Fruit fly (Drosophila melanogaster) whole organism, embryonic: ENCODE data around the gene Sfp23F.

Experiments
- Abd-B ChIP-seq: fragments of 200-800 bp; sonication (Bioruptor generic); optimal IDR thresholded peaks from 2 replicates; lab custom pipeline; 2018; ENCODE audit warnings: missing biosample characterization, mild to moderate bottlenecking, missing genetic modification characterization, moderate library complexity
- Aef1 ChIP-seq: fragments of 200-800 bp; sonication (Bioruptor generic); IDR thresholded peaks from 3 replicates; pipeline ENCODE4 v1.3.6; 2022; ENCODE audit warnings: missing biosample characterization, missing genetic modification characterization
- Atf3 ChIP-seq: fragments of 200-800 bp; sonication (Bioruptor generic); optimal IDR thresholded peaks from 3 replicates; lab custom pipeline; 2016; ENCODE audit warnings: missing biosample characterization, missing genetic modification characterization
- BEAF-32 ChIP-seq: fragments of 200-800 bp; sonication (Bioruptor generic); optimal IDR thresholded peaks from 3 replicates; lab custom pipeline; 2017; ENCODE audit warnings: missing biosample characterization, missing genetic modification characterization, mild to moderate bottlenecking, moderate library complexity, missing genetic modification reagents
- Blimp-1 ChIP-seq: fragments of 200-800 bp; sonication (Bioruptor generic); optimal IDR thresholded peaks from 3 replicates; lab custom pipeline; 2018; ENCODE audit warnings: missing biosample characterization, missing genetic modification characterization, mild to moderate bottlenecking, moderate library complexity, missing genetic modification reagents
- CG10959 ChIP-seq: fragments of 200-800 bp; sonication (Bioruptor generic); IDR thresholded peaks from 2 replicates; pipeline ENCODE4 v1.3.6; 2022; ENCODE audit warnings: missing biosample characterization, missing genetic modification characterization
- CG11398 ChIP-seq: fragments of 200-800 bp; sonication (Bioruptor generic); optimal IDR thresholded peaks from 2 replicates; lab custom pipeline; 2016; ENCODE audit warnings: missing biosample characterization, missing genetic modification characterization
- CG14860 ChIP-seq: fragments of 200-800 bp; sonication (Bioruptor generic); IDR thresholded peaks from 3 replicates; pipeline ENCODE4 v1.3.6; 2022; ENCODE audit warnings: missing biosample characterization, missing genetic modification characterization; ENCODE audit not compliant: partially characterized antibody
- CG15011 ChIP-seq: fragments of 200-800 bp; sonication (Bioruptor generic); optimal IDR thresholded peaks from 3 replicates; lab custom pipeline; 2018; ENCODE audit warnings: missing biosample characterization, mild to moderate bottlenecking, missing genetic modification characterization
- CG1529 ChIP-seq: fragments of 200-800 bp; sonication (Bioruptor generic); optimal IDR thresholded peaks from 3 replicates; lab custom pipeline; 2018; ENCODE audit warnings: missing biosample characterization, missing genetic modification characterization
- CG1602 ChIP-seq: fragments of 200-800 bp; sonication (Bioruptor generic); optimal IDR thresholded peaks from 3 replicates; lab custom pipeline; 2016; ENCODE audit warnings: missing biosample characterization, missing genetic modification characterization
- CG1792 ChIP-seq: fragments of 200-800 bp; sonication (Bioruptor generic); optimal IDR thresholded peaks from 2 replicates; lab custom pipeline; 2016; ENCODE audit warnings: missing biosample characterization, missing genetic modification characterization
- CG18764 ChIP-seq: fragments of 200-800 bp; sonication (Bioruptor generic); optimal IDR thresholded peaks from 3 replicates; lab custom pipeline; 2016; ENCODE audit warnings: missing biosample characterization, missing genetic modification characterization
- CG30431 ChIP-seq: fragments of 200-800 bp; sonication (Bioruptor generic); optimal IDR thresholded peaks from 2 replicates; lab custom pipeline; 2017; ENCODE audit warnings: missing biosample characterization, missing genetic modification characterization
- CG31365 ChIP-seq: fragments of 200-800 bp; sonication (Bioruptor generic); optimal IDR thresholded peaks from 2 replicates; lab custom pipeline; 2018; ENCODE audit warnings: missing biosample characterization, mild to moderate bottlenecking, missing genetic modification characterization
- CG31441 ChIP-seq: fragments of 200-800 bp; sonication (Bioruptor generic); IDR thresholded peaks from 2 replicates; pipeline ENCODE4 v1.3.6; 2022; ENCODE audit warnings: missing biosample characterization, missing genetic modification characterization
- CG32532 ChIP-seq: fragments of 200-800 bp; sonication (Bioruptor generic); IDR thresholded peaks from 2 replicates; pipeline ENCODE4 v1.3.6; 2022; ENCODE audit warnings: missing biosample characterization, missing genetic modification characterization
- CG4404 ChIP-seq: fragments of 200-800 bp; sonication (Bioruptor generic); IDR thresholded peaks from 2 replicates; pipeline ENCODE4 v1.3.6; 2022; ENCODE audit warnings: missing biosample characterization, missing genetic modification characterization
- CG6813 ChIP-seq: fragments of 200-800 bp; sonication (Bioruptor generic); optimal IDR thresholded peaks from 2 replicates; lab custom pipeline; 2017; ENCODE audit warnings: missing biosample characterization, missing genetic modification characterization, mild to moderate bottlenecking, moderate library complexity, missing genetic modification reagents
- CG9215 ChIP-seq: fragments of 200-800 bp; sonication (Bioruptor generic); IDR thresholded peaks from 2 replicates; pipeline ENCODE4 v1.3.6; 2022; ENCODE audit warnings: missing biosample characterization, missing genetic modification characterization
- CG9437 ChIP-seq: fragments of 200-800 bp; sonication (Bioruptor generic); optimal IDR thresholded peaks from 2 replicates; lab custom pipeline; 2018; ENCODE audit warnings: missing biosample characterization, mild to moderate bottlenecking, missing genetic modification characterization
- D19A ChIP-seq: fragments of 200-800 bp; optimal IDR thresholded peaks from 3 replicates; lab custom pipeline; 2019; ENCODE audit warnings: missing biosample characterization, mild to moderate bottlenecking, missing genetic modification characterization, moderate library complexity
- Dek ChIP-seq: fragments of 200-800 bp; sonication (Bioruptor generic); optimal IDR thresholded peaks from 3 replicates; lab custom pipeline; 2019; ENCODE audit warnings: missing biosample characterization, mild to moderate bottlenecking, missing genetic modification characterization, moderate library complexity
- Dfd ChIP-seq, 2 experiments: fragments of >200 bp; optimal IDR thresholded peaks; 2 replicates each; lab custom pipeline; 2017; ENCODE audit warnings: missing biosample characterization in 2 of 2, missing genetic modification characterization in 2 of 2
- Ets65A ChIP-seq: fragments of 200-800 bp; sonication (Bioruptor generic); peaks from one replicate; lab custom pipeline; 2016; ENCODE audit warnings: missing biosample characterization, missing genetic modification characterization
- Fer1 ChIP-seq: fragments of 200-800 bp; sonication (Bioruptor generic); optimal IDR thresholded peaks from 2 replicates; lab custom pipeline; 2017; ENCODE audit warnings: missing biosample characterization, mild to moderate bottlenecking, missing genetic modification characterization
- HLH54F ChIP-seq: fragments of 200-800 bp; sonication (Bioruptor generic); optimal IDR thresholded peaks from 3 replicates; lab custom pipeline; 2016; ENCODE audit warnings: missing biosample characterization, missing genetic modification characterization
- HLHmδ ChIP-seq: fragments of 200-800 bp; sonication (Bioruptor generic); optimal IDR thresholded peaks from 2 replicates; lab custom pipeline; 2018; ENCODE audit warnings: missing biosample characterization, mild to moderate bottlenecking, missing genetic modification characterization, moderate library complexity
- MBD-R2 ChIP-seq: fragments of 200-800 bp; sonication (Bioruptor generic); IDR thresholded peaks from 2 replicates; pipeline ENCODE4 v1.3.6; 2022; ENCODE audit warnings: missing biosample characterization, missing genetic modification characterization
- Ravus ChIP-seq: fragments of 200-800 bp; sonication (Bioruptor generic); IDR thresholded peaks from 2 replicates; pipeline ENCODE4 v1.3.6; 2022; ENCODE audit warnings: missing biosample characterization, missing genetic modification characterization
- Spps ChIP-seq: fragments of 200-800 bp; sonication (Bioruptor generic); optimal IDR thresholded peaks from 2 replicates; lab custom pipeline; 2018; ENCODE audit warnings: missing biosample characterization, mild to moderate bottlenecking, missing genetic modification characterization
- Sry-δ ChIP-seq: fragments of 200-800 bp; sonication (Bioruptor generic); optimal IDR thresholded peaks from 2 replicates; lab custom pipeline; 2016; ENCODE audit warnings: missing biosample characterization, missing genetic modification characterization
- bab2 ChIP-seq: fragments of 200-800 bp; sonication (Bioruptor generic); optimal IDR thresholded peaks from 2 replicates; lab custom pipeline; 2016; ENCODE audit warnings: missing biosample characterization, missing genetic modification characterization
- bsh ChIP-seq, 2 experiments: fragments of 200-800 bp; sonication (Bioruptor generic); optimal IDR thresholded peaks; 2 replicates each; lab custom pipeline; 2017 to 2018; ENCODE audit warnings: mild to moderate bottlenecking in 2 of 2, missing biosample characterization in 2 of 2, missing genetic modification characterization in 2 of 2, moderate library complexity in 1 of 2
- cg ChIP-seq: fragments of 200-800 bp; sonication (Bioruptor generic); optimal IDR thresholded peaks from 3 replicates; lab custom pipeline; 2019; ENCODE audit warnings: missing biosample characterization, mild to moderate bottlenecking, missing genetic modification characterization, moderate library complexity
- chinmo ChIP-seq: fragments of 200-800 bp; sonication (Bioruptor generic); IDR thresholded peaks from 4 replicates; pipeline ENCODE4 v1.3.6; 2022; ENCODE audit warnings: missing biosample characterization, missing genetic modification characterization; ENCODE audit not compliant: partially characterized antibody
- ci ChIP-seq: fragments of 200-800 bp; sonication (Bioruptor generic); IDR thresholded peaks from 3 replicates; pipeline ENCODE4 v1.3.6; 2022; ENCODE audit warnings: missing biosample characterization, missing genetic modification characterization
- dimm ChIP-seq: fragments of 200-800 bp; sonication (Bioruptor generic); IDR thresholded peaks from 2 replicates; pipeline ENCODE4 v1.3.6; 2022; ENCODE audit warnings: missing biosample characterization, missing genetic modification characterization
- fd3F ChIP-seq: fragments of 200-800 bp; sonication (Bioruptor generic); optimal IDR thresholded peaks from 2 replicates; lab custom pipeline; 2018; ENCODE audit warnings: missing biosample characterization, mild to moderate bottlenecking, missing genetic modification characterization, moderate library complexity
- gt ChIP-seq: fragments of 200-800 bp; sonication (Bioruptor generic); IDR thresholded peaks from 2 replicates; pipeline ENCODE4 v1.3.6; 2022; ENCODE audit warnings: missing biosample characterization, missing genetic modification characterization
- hkb ChIP-seq, 2 experiments: fragments of 200-800 bp in 1 of 2; fragments of >200 bp in 1 of 2; sonication (Bioruptor generic) in 1 of 2; IDR thresholded peaks in 1 of 2; optimal IDR thresholded peaks in 1 of 2; 2 replicates each; pipeline versions ENCODE4 v1.3.6 to Lab custom; 2017 to 2022; ENCODE audit warnings: missing biosample characterization in 1 of 2, missing genetic modification characterization in 1 of 2
- lab ChIP-seq: fragments of 200-800 bp; sonication (Bioruptor generic); optimal IDR thresholded peaks from 3 replicates; lab custom pipeline; 2017; ENCODE audit warnings: missing biosample characterization, missing genetic modification characterization, mild to moderate bottlenecking, moderate library complexity, missing genetic modification reagents
- mirr ChIP-seq: fragments of 200-800 bp; sonication (Bioruptor generic); optimal IDR thresholded peaks from 3 replicates; lab custom pipeline; 2018; ENCODE audit warnings: missing biosample characterization, mild to moderate bottlenecking, missing genetic modification characterization
- pnt ChIP-seq: fragments of 200-800 bp; sonication (Bioruptor generic); optimal IDR thresholded peaks from 3 replicates; lab custom pipeline; 2016; ENCODE audit warnings: missing biosample characterization, missing genetic modification characterization
- psq ChIP-seq: fragments of 200-800 bp; sonication (Bioruptor generic); optimal IDR thresholded peaks from 2 replicates; lab custom pipeline; 2017; ENCODE audit warnings: missing biosample characterization, missing genetic modification characterization
- sens ChIP-seq: fragments of 200-800 bp; sonication (Bioruptor generic); peaks from one replicate; lab custom pipeline; 2016; ENCODE audit warnings: missing biosample characterization, missing genetic modification characterization
- slp2 ChIP-seq: fragments of 200-800 bp; sonication (Bioruptor generic); optimal IDR thresholded peaks from 2 replicates; lab custom pipeline; 2016; ENCODE audit warnings: missing biosample characterization, missing genetic modification characterization
- sob ChIP-seq: fragments of 200-800 bp; sonication (Bioruptor generic); IDR thresholded peaks from 2 replicates; pipeline ENCODE4 v1.3.6; 2022; ENCODE audit warnings: missing biosample characterization, missing genetic modification characterization
- tup ChIP-seq: fragments of 200-800 bp; sonication (Bioruptor generic); optimal IDR thresholded peaks from 2 replicates; lab custom pipeline; 2016; ENCODE audit warnings: missing biosample characterization, mild to moderate bottlenecking, missing genetic modification characterization, moderate library complexity

Gene Sfp23F

dm6 chr2L:3338566-3339215 lies 48.9 kb downstream of the Sfp23F start (continued):
- TF ChIP-seq Ravus (GFP tag; lab: Robert Waterston, UW): no peak
- TF ChIP-seq CG9437 (GFP tag; lab: Kevin White, UChicago): peak; percentile 66
- peak; percentile 96 for TF ChIP-seq Ets65A (GFP tag; lab: Kevin White, UChicago)
- TF ChIP-seq Fer1 (GFP tag; lab: Kevin White, UChicago): no peak
- TF ChIP-seq lab: peak; percentile 67
- TF ChIP-seq MBD-R2 (GFP tag; lab: Robert Waterston, UW): no peak
- no peak for TF ChIP-seq Dfd (GFP tag; optimal IDR thresholded peaks at IDR 0.05; lab: Kevin White, UChicago)
- TF ChIP-seq dimm: 0 out of 2 replicates have a peak, but pooled peaks have one; percentile 10
- peak; percentile 91 for TF ChIP-seq Atf3 (GFP tag; lab: Kevin White, UChicago)
- TF ChIP-seq CG31441: peak; percentile 84
- TF ChIP-seq CG1602: peak; percentile 86
- TF ChIP-seq ci (GFP tag; lab: Robert Waterston, UW): peak; percentile 94
- peak; percentile 58 for TF ChIP-seq tup
- 0 out of 2 replicates have a peak, but pooled peaks have one; percentile 18 for TF ChIP-seq CG9215
- peak; percentile 63 for TF ChIP-seq CG1792 (GFP tag; lab: Kevin White, UChicago)
- TF ChIP-seq HLH54F: peak; percentile 9
- TF ChIP-seq Aef1: peak; percentile 55; the same call in 2 of the 3 replicates
- TF ChIP-seq Spps (tag; lab: Kevin White, UChicago): peak; percentile 83
- no peak for TF ChIP-seq Sry-δ (GFP tag; lab: Kevin White, UChicago)
- TF ChIP-seq CG11398: peak; percentile 79
- no peak for TF ChIP-seq CG15011
- peak; percentile 52 for TF ChIP-seq CG4404
- peak; percentile 90 for TF ChIP-seq Blimp-1 (GFP tag; lab: Kevin White, UChicago)
- peak; percentile 75 for TF ChIP-seq cg (GFP tag; lab: Kevin White, UChicago)
- TF ChIP-seq CG18764: peak; percentile 85
- TF ChIP-seq CG14860 (GFP tag; lab: Robert Waterston, UW): no peak
- peak; percentile 52 for TF ChIP-seq psq
- TF ChIP-seq sens (GFP tag; lab: Kevin White, UChicago): peak; percentile 98
- peak; percentile 59 for TF ChIP-seq CG30431 (GFP tag; lab: Kevin White, UChicago)
- TF ChIP-seq bab2 (GFP tag; lab: Kevin White, UChicago): peak; percentile 74
- peak; percentile 85 for TF ChIP-seq Abd-B (GFP tag; lab: Kevin White, UChicago)
- peak; percentile 73 for TF ChIP-seq D19A
- no peak for TF ChIP-seq fd3F (GFP tag; lab: Kevin White, UChicago)
- TF ChIP-seq gt (GFP tag; lab: Robert Waterston, UW): peak; percentile 67
- peak; percentile 88 for TF ChIP-seq slp2 (GFP tag; lab: Kevin White, UChicago)
- TF ChIP-seq CG1529 (GFP tag; lab: Kevin White, UChicago): peak; percentile 86
- TF ChIP-seq CG32532: peak; percentile 38; the same call in 1 of the 2 replicates
- TF ChIP-seq BEAF-32 (GFP tag; lab: Kevin White, UChicago): no peak
- TF ChIP-seq HLHmδ: peak; percentile 68
- TF ChIP-seq chinmo (GFP tag; lab: Robert Waterston, UW): no peak
- peak; percentile 76 for TF ChIP-seq CG10959
- peak; percentile 48; the same call in 1 of the 2 replicates for TF ChIP-seq sob (GFP tag; lab: Robert Waterston, UW)
- no peak for TF ChIP-seq Dek
- no peak for TF ChIP-seq hkb (optimal IDR thresholded peaks at IDR 0.05; lab: Kevin White, UChicago)
- peak; percentile 55; the same call in 1 of the 2 replicates for TF ChIP-seq hkb (GFP tag; IDR thresholded peaks at IDR 0.05; lab: Robert Waterston, UW)
- TF ChIP-seq CG6813: peak; percentile 43
- peak; percentile 68 to 96 for TF ChIP-seq bsh (GFP tag; optimal IDR thresholded peaks at IDR 0.05; lab: Kevin White, UChicago)
- no peak for TF ChIP-seq mirr
- TF ChIP-seq CG31365 (tag; lab: Kevin White, UChicago): peak; percentile 44
- TF ChIP-seq pnt (GFP tag; lab: Kevin White, UChicago): peak; percentile 89
